Fruit fly (Drosophila melanogaster) whole organism, embryonic: ENCODE data around the gene Spps.

Experiments
- Bdp1 ChIP-seq: fragments of 200-800 bp; sonication (Bioruptor generic); optimal IDR thresholded peaks from 3 replicates; lab custom pipeline; 2016; ENCODE audit warnings: missing biosample characterization, missing genetic modification characterization
- Bgb ChIP-seq: fragments of 200-800 bp; sonication (Bioruptor generic); IDR thresholded peaks from 2 replicates; pipeline ENCODE4 v1.3.6; 2022; ENCODE audit warnings: missing biosample characterization, missing genetic modification characterization; ENCODE audit not compliant: partially characterized antibody
- Blimp-1 ChIP-seq: fragments of 200-800 bp; sonication (Bioruptor generic); optimal IDR thresholded peaks from 3 replicates; lab custom pipeline; 2018; ENCODE audit warnings: missing biosample characterization, missing genetic modification characterization, mild to moderate bottlenecking, moderate library complexity, missing genetic modification reagents
- CG10321 ChIP-seq: fragments of 200-800 bp; sonication (Bioruptor generic); IDR thresholded peaks from 2 replicates; pipeline ENCODE4 v1.3.6; 2022; ENCODE audit warnings: missing biosample characterization, missing genetic modification characterization
- CG11247 ChIP-seq: fragments of 200-800 bp; sonication (Bioruptor generic); IDR thresholded peaks from 2 replicates; pipeline ENCODE4 v1.3.6; 2022; ENCODE audit warnings: missing biosample characterization, missing genetic modification characterization
- CG14965 ChIP-seq: fragments of 200-800 bp; sonication (Bioruptor generic); optimal IDR thresholded peaks from 2 replicates; lab custom pipeline; 2016; ENCODE audit warnings: missing biosample characterization, missing genetic modification characterization, borderline replicate concordance
- CG15696 ChIP-seq: fragments of 200-800 bp; sonication (Bioruptor generic); optimal IDR thresholded peaks from 2 replicates; lab custom pipeline; 2019; ENCODE audit warnings: missing biosample characterization, mild to moderate bottlenecking, missing genetic modification characterization, moderate library complexity
- CG18599 ChIP-seq: fragments of 200-800 bp; sonication (Bioruptor generic); optimal IDR thresholded peaks from 3 replicates; lab custom pipeline; 2017; ENCODE audit warnings: missing biosample characterization, missing genetic modification characterization, mild to moderate bottlenecking, moderate library complexity, missing genetic modification reagents
- Doc2 ChIP-seq: fragments of 200-800 bp; sonication (Bioruptor generic); IDR thresholded peaks from 2 replicates; pipeline ENCODE4 v1.3.6; 2022; ENCODE audit warnings: missing biosample characterization, missing genetic modification characterization
- dimm ChIP-seq: fragments of 200-800 bp; sonication (Bioruptor generic); IDR thresholded peaks from 2 replicates; pipeline ENCODE4 v1.3.6; 2022; ENCODE audit warnings: missing biosample characterization, missing genetic modification characterization
- gce ChIP-seq: fragments of 200-800 bp; sonication (Bioruptor generic); IDR thresholded peaks from 3 replicates; pipeline ENCODE4 v1.3.6; 2022; ENCODE audit warnings: missing biosample characterization, missing genetic modification characterization
- psq ChIP-seq: fragments of 200-800 bp; sonication (Bioruptor generic); optimal IDR thresholded peaks from 2 replicates; lab custom pipeline; 2017; ENCODE audit warnings: missing biosample characterization, missing genetic modification characterization
- tx ChIP-seq: fragments of 200-800 bp; sonication (Bioruptor generic); optimal IDR thresholded peaks from 2 replicates; lab custom pipeline; 2016; ENCODE audit warnings: missing biosample characterization, missing genetic modification characterization

- no peak for TF ChIP-seq tx (GFP tag; lab: Kevin White, UChicago)
- TF ChIP-seq Bdp1 (GFP tag; lab: Kevin White, UChicago) = peak; percentile 58
- TF ChIP-seq CG14965 (GFP tag; lab: Kevin White, UChicago) = no peak
- no peak for TF ChIP-seq CG15696
- TF ChIP-seq dimm (GFP tag; lab: Robert Waterston, UW) = no peak
- TF ChIP-seq gce (GFP tag; lab: Robert Waterston, UW) = no peak
- no peak for TF ChIP-seq CG11247 (GFP tag; lab: Robert Waterston, UW)
- no peak for TF ChIP-seq psq
- TF ChIP-seq CG18599 (GFP tag; lab: Kevin White, UChicago) = peak; percentile 46
- no peak for TF ChIP-seq Blimp-1 (GFP tag; lab: Kevin White, UChicago)
- TF ChIP-seq Doc2 (GFP tag; lab: Robert Waterston, UW) = no peak
- TF ChIP-seq Bgb = peak; percentile 17; the same call in 1 of the 2 replicates
- no peak for TF ChIP-seq CG10321 (GFP tag; lab: Robert Waterston, UW)
Measured at dm6 chr3R:24263588-24264413, 37.1 kb upstream of the Spps start.
